Fruit fly (Drosophila melanogaster): ENCODE measurements around the gene Edem1.

Gene Edem1

DNA sequence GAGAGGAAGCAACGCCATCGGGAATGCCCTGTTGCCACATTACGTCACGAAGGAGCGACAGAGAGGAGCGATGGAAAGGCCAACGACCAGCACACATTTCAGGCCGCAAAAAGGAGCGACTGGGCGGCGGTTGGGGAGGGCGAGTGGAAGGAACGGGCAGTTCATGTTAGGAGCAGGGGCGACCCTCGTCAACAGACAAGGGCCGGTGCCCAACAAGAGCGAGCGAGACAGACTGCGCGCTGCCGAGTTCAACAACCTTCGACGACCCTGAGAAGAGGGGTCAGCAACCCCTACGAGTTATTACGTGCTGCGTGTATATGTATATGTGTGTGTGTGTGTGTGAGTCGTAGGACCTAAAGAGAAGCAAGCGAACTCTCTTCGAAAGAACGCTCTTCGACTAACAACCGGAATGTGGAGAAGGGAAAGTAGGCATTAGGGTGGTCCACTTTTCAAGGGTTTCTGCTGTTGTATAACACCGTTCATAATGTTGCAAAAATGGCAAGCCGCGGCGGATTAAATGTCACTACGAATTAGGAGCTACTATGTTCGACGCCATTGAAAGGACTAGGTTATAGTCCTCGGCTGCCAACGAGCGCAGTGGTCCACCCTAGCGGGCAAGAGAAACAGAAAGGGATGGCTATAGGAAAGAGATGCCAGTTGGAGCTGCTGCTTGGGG is 42.9 kb upstream of the Edem1 start (continued):
- TF ChIP-seq CG13775 (GFP tag; optimal IDR thresholded peaks at IDR 0.05) (peak; percentile 92), Elba2 (GFP tag; optimal IDR thresholded peaks at IDR 0.05) (peak; percentile 31), TFAM (GFP tag; optimal IDR thresholded peaks at IDR 0.05) (peak; percentile 86), emc (GFP tag; optimal IDR thresholded peaks at IDR 0.05) (peak; percentile 85), CG4730 (GFP tag; IDR thresholded peaks at IDR 0.05) (peak; percentile 87), MBD-R2 (GFP tag; IDR thresholded peaks at IDR 0.05) (peak; percentile 85; the same call in 1 of the 2 replicates), CG13624 (GFP tag; optimal IDR thresholded peaks at IDR 0.05) (peak; percentile 93), Side (GFP tag; optimal IDR thresholded peaks at IDR 0.05) (peak; percentile 96), bowl (GFP tag; IDR thresholded peaks at IDR 0.05) (peak; percentile 77; the same call in 1 of the 2 replicates), dmrt11E (tag; optimal IDR thresholded peaks at IDR 0.05) (peak; percentile 94), Gsc (GFP tag; IDR thresholded peaks at IDR 0.05) (peak; percentile 70), CG17612 (GFP tag; IDR thresholded peaks at IDR 0.05) (peak; percentile 74), CG10321 (GFP tag; IDR thresholded peaks at IDR 0.05) (peak; percentile 59), wdn (GFP tag; IDR thresholded peaks at IDR 0.05) (peak; percentile 89), CG3726 (GFP tag; IDR thresholded peaks at IDR 0.05) (peak; percentile 88), jumu (GFP tag; optimal IDR thresholded peaks at IDR 0.05) (peak; percentile 96), CG1024 (GFP tag; IDR thresholded peaks at IDR 0.05) (peak; percentile 82), ATbp (GFP tag; optimal IDR thresholded peaks at IDR 0.05) (peak; percentile 98), CG12744 (GFP tag; optimal IDR thresholded peaks at IDR 0.05) (peak; percentile 91), Trl (optimal IDR thresholded peaks at IDR 0.05) (peak; percentile 55 to 64), Trl (GFP tag; optimal IDR thresholded peaks at IDR 0.05) (peak; percentile 96), Hr39 (optimal IDR thresholded peaks at IDR 0.05) (no peak), CG9797 (GFP tag; optimal IDR thresholded peaks at IDR 0.05) (peak; percentile 56), psq (GFP tag; optimal IDR thresholded peaks at IDR 0.05) (peak; percentile 73), pum (GFP tag; optimal IDR thresholded peaks at IDR 0.05) (peak; percentile 93), nerfin-1 (tag; optimal IDR thresholded peaks at IDR 0.05) (peak; percentile 92), CG3838 (GFP tag; optimal IDR thresholded peaks at IDR 0.05) (peak; percentile 85), NC2β (GFP tag; optimal IDR thresholded peaks at IDR 0.05) (peak; percentile 94), Mrtf (GFP tag; IDR thresholded peaks at IDR 0.05) (peak; percentile 92), danr (GFP tag; IDR thresholded peaks at IDR 0.05) (peak; percentile 76; the same call in 1 of the 2 replicates), Ada2b (GFP tag; IDR thresholded peaks at IDR 0.05) (peak; percentile 93), tin (GFP tag; optimal IDR thresholded peaks at IDR 0.05) (peak; percentile 96), gcm (GFP tag; optimal IDR thresholded peaks at IDR 0.05) (peak; percentile 95), GATAe (GFP tag; conservative IDR thresholded peaks at IDR 0.05) (peak; percentile 45; the same call in 1 of the 2 replicates), wek (GFP tag; optimal IDR thresholded peaks at IDR 0.05) (peak; percentile 88), CG5245 (GFP tag; optimal IDR thresholded peaks at IDR 0.05) (peak; percentile 91), B-H1 (GFP tag; IDR thresholded peaks at IDR 0.05) (peak; percentile 86), ac (GFP tag; optimal IDR thresholded peaks at IDR 0.05) (peak; percentile 86), CG32772 (GFP tag; IDR thresholded peaks at IDR 0.05) (peak; percentile 93), BEAF-32 (GFP tag; optimal IDR thresholded peaks at IDR 0.05) (no peak), Lim3 (GFP tag; IDR thresholded peaks at IDR 0.05) (no peak), Bgb (GFP tag; IDR thresholded peaks at IDR 0.05; ENCODE audit: partially characterized antibody) (no peak), CG10366 (GFP tag; IDR thresholded peaks at IDR 0.05) (peak; percentile 89), caup (GFP tag; optimal IDR thresholded peaks at IDR 0.05; ENCODE audit: severe bottlenecking) (peak; percentile 96), CG32532 (GFP tag; IDR thresholded peaks at IDR 0.05) (peak; percentile 95), Aef1 (GFP tag; IDR thresholded peaks at IDR 0.05) (peak; percentile 85), hbn (GFP tag; IDR thresholded peaks at IDR 0.05; ENCODE audit: partially characterized antibody) (no peak), crol (GFP tag; IDR thresholded peaks at IDR 0.05) (peak; percentile 68), CG16813 (GFP tag; IDR thresholded peaks at IDR 0.05; ENCODE audit: partially characterized antibody) (no peak), CG14441 (GFP tag; IDR thresholded peaks at IDR 0.05) (peak; percentile 92)
